Worm (Caenorhabditis elegans): Measurements from ENCODE around the gene C48B4.9.

DNA sequence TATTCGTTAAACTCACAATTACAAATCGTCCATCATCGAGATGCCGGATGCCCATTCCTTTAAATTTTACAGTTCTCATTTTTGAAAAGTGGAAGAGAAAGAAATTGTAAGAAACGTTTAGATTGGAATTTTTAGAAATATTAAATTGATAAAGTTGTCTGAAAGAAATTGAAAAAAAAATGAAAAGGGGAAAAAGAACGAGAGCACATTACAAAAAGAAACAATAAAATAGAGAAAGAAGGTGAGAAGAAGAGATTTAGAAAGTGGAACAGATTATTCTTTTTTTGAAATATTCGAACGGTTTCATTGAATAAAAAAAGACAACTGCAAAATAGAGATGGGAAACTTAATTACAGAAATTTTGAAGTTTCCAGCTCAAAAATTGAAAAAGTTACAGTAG is 2.0 kb downstream of the C48B4.9 start, which contains the start of gene C48B4.8:
- TF ChIP-seq elt-3 (tag; optimal IDR thresholded peaks at IDR 0.05) (no peak), elt-1 (tag; optimal IDR thresholded peaks at IDR 0.05) (no peak), mdl-1 (tag; optimal IDR thresholded peaks at IDR 0.05) (no peak), lsy-2 (tag; optimal IDR thresholded peaks at IDR 0.05) (no peak), zag-1 (tag; optimal IDR thresholded peaks at IDR 0.05) (no peak), aly-2 (tag; optimal IDR thresholded peaks at IDR 0.05) (no peak), nhr-10 (tag; optimal IDR thresholded peaks at IDR 0.05) (no peak), egl-27 (tag; optimal IDR thresholded peaks at IDR 0.05) (no peak), nhr-25 (tag; optimal IDR thresholded peaks at IDR 0.05) (no peak), unc-39 (tag; optimal IDR thresholded peaks at IDR 0.05) (no peak)
